Worm (Caenorhabditis elegans) whole organism, young adult: ENCODE data around the gene srg-13.
A peak's percentile ranks its signal among the peaks of the same experiment; 100 is the strongest.

Experiments
- C17E4.6 ChIP-seq: fragments of 200-800 bp; sonication (Bioruptor generic); IDR thresholded peaks from 2 replicates; pipeline ENCODE4 v1.3.6; 2022; ENCODE audit warnings: missing genetic modification reagents, missing genetic modification characterization, missing compliant biosample characterization
- K11D2.4 ChIP-seq: fragments of 200-800 bp; sonication (Bioruptor generic); IDR thresholded peaks from 2 replicates; pipeline ENCODE4 v1.3.6; 2022; ENCODE audit warnings: missing genetic modification reagents, missing genetic modification characterization, missing compliant biosample characterization
- Y53G8AR.9 ChIP-seq: fragments of 200-800 bp; sonication (Bioruptor generic); conservative IDR thresholded peaks from 2 replicates; pipeline ENCODE4 v1.3.6; 2022; ENCODE audit warnings: missing genetic modification reagents, missing genetic modification characterization, missing compliant biosample characterization
- Y79H2A.3 ChIP-seq: fragments of 200-800 bp; sonication (Bioruptor generic); conservative IDR thresholded peaks from 2 replicates; pipeline ENCODE4 v1.3.6; 2022; ENCODE audit warnings: missing genetic modification reagents, missing genetic modification characterization, missing compliant biosample characterization
- Y95B8A.8 ChIP-seq: fragments of 200-800 bp; sonication (Bioruptor generic); IDR thresholded peaks from 2 replicates; pipeline ENCODE4 v1.3.6; 2022; ENCODE audit warnings: missing genetic modification reagents, missing genetic modification characterization, missing compliant biosample characterization
- aptf-3 ChIP-seq: fragments of 200-800 bp; sonication (Bioruptor generic); IDR thresholded peaks from 2 replicates; pipeline ENCODE4 v1.3.6; 2022; ENCODE audit warnings: missing genetic modification characterization, missing compliant biosample characterization
- athp-1 ChIP-seq: sonication (generic microtip); optimal IDR thresholded peaks from 2 replicates; lab custom pipeline; 2017; ENCODE audit warnings: mild to moderate bottlenecking, missing genetic modification characterization, missing compliant biosample characterization
- bed-1 ChIP-seq: fragments of 200-800 bp; sonication (Bioruptor generic); IDR thresholded peaks from 2 replicates; pipeline ENCODE4 v1.3.6; 2022; ENCODE audit warnings: missing genetic modification reagents, missing genetic modification characterization, missing compliant biosample characterization
- cebp-1 ChIP-seq, 2 experiments: fragments of 200-800 bp in 1 of 2; sonication (Bioruptor generic) in 1 of 2; sonication (generic microtip) in 1 of 2; IDR thresholded peaks in 1 of 2; optimal IDR thresholded peaks in 1 of 2; 2 replicates each; pipeline versions ENCODE4 v1.3.6 to Lab custom; 2017 to 2022; ENCODE audit warnings: missing compliant biosample characterization in 2 of 2, missing genetic modification characterization in 2 of 2, mild to moderate bottlenecking in 1 of 2, missing genetic modification reagents in 1 of 2, moderate library complexity in 1 of 2
- ceh-100 ChIP-seq: fragments of 200-800 bp; sonication (Bioruptor generic); IDR thresholded peaks from 2 replicates; pipeline ENCODE4 v1.3.6; 2022; ENCODE audit warnings: missing genetic modification reagents, missing genetic modification characterization, missing compliant biosample characterization
- die-1 ChIP-seq: sonication (generic microtip); optimal IDR thresholded peaks from 2 replicates; lab custom pipeline; 2016; ENCODE audit warnings: missing genotype, mild to moderate bottlenecking, missing genetic modification characterization, missing compliant biosample characterization
- egl-18 ChIP-seq: fragments of 200-800 bp; sonication (Bioruptor generic); IDR thresholded peaks from 2 replicates; pipeline ENCODE4 v1.3.6; 2022; ENCODE audit warnings: missing genetic modification reagents, missing genetic modification characterization, missing compliant biosample characterization
- egl-44 ChIP-seq: fragments of 200-800 bp; sonication (Bioruptor generic); IDR thresholded peaks from 2 replicates; pipeline ENCODE4 v1.3.6; 2022; ENCODE audit warnings: missing genetic modification reagents, missing genetic modification characterization, missing compliant biosample characterization
- ekl-4 ChIP-seq: fragments of 200-800 bp; sonication (Bioruptor generic); IDR thresholded peaks from 2 replicates; pipeline ENCODE4 v1.3.6; 2022; ENCODE audit warnings: missing genetic modification reagents, missing genetic modification characterization, missing compliant biosample characterization
- hmg-1.2 ChIP-seq: fragments of 200-800 bp; sonication (Bioruptor generic); IDR thresholded peaks from 2 replicates; pipeline ENCODE4 v1.3.6; 2022; ENCODE audit warnings: missing genetic modification reagents, missing genetic modification characterization, missing compliant biosample characterization
- lag-1 ChIP-seq: fragments of 200-800 bp; sonication (Bioruptor generic); IDR thresholded peaks from 2 replicates; pipeline ENCODE4 v1.3.6; 2022; ENCODE audit warnings: missing genetic modification reagents, missing genetic modification characterization, missing compliant biosample characterization
- let-607 ChIP-seq, 2 experiments: fragments of 200-800 bp in 1 of 2; sonication (Bioruptor generic) in 1 of 2; sonication (generic microtip) in 1 of 2; optimal IDR thresholded peaks; 2 replicates each; lab custom pipeline; 2016 to 2018; ENCODE audit warnings: mild to moderate bottlenecking in 2 of 2, missing compliant biosample characterization in 2 of 2, missing genetic modification characterization in 2 of 2, moderate library complexity in 2 of 2, missing genotype in 1 of 2
- lin-35 ChIP-seq, 3 experiments: fragments of 150-350 bp in 2 of 3; sonication (generic microtip) in 1 of 3; optimal IDR thresholded peaks; 2 replicates each; lab custom pipeline; 2014 to 2018; ENCODE audit warnings: missing biosample characterization in 3 of 3, missing genetic modification characterization in 3 of 3, missing genetic modification reagents in 3 of 3
- lin-40 ChIP-seq: sonication (generic microtip); optimal IDR thresholded peaks from 2 replicates; lab custom pipeline; 2016; ENCODE audit warnings: missing genetic modification characterization, mild to moderate bottlenecking, missing compliant biosample characterization, missing genotype, missing genetic modification reagents
- lin-54 ChIP-seq: fragments of 200-800 bp; sonication (Bioruptor generic); optimal IDR thresholded peaks from 2 replicates; lab custom pipeline; 2018; ENCODE audit warnings: mild to moderate bottlenecking, missing genetic modification characterization, missing compliant biosample characterization
- lir-1 ChIP-seq: fragments of 200-800 bp; sonication (Bioruptor generic); conservative IDR thresholded peaks from 2 replicates; pipeline ENCODE4 v1.3.6; 2022; ENCODE audit warnings: missing genetic modification reagents, missing genetic modification characterization, missing compliant biosample characterization
- madf-3 ChIP-seq: fragments of 200-800 bp; sonication (Bioruptor generic); IDR thresholded peaks from 2 replicates; pipeline ENCODE4 v1.3.6; 2022; ENCODE audit warnings: missing genetic modification reagents, missing genetic modification characterization, missing compliant biosample characterization
- madf-8 ChIP-seq: fragments of 200-800 bp; sonication (Bioruptor generic); conservative IDR thresholded peaks from 2 replicates; pipeline ENCODE4 v1.3.6; 2022; ENCODE audit warnings: missing genetic modification reagents, missing genetic modification characterization, missing compliant biosample characterization
- mes-4 ChIP-seq: sonication (generic microtip); optimal IDR thresholded peaks from 2 replicates; lab custom pipeline; 2016; ENCODE audit warnings: missing genotype, missing genetic modification characterization, missing compliant biosample characterization
- nfya-2 ChIP-seq: fragments of 200-800 bp; sonication (Bioruptor generic); IDR thresholded peaks from 2 replicates; pipeline ENCODE4 v1.3.6; 2022; ENCODE audit warnings: missing genetic modification reagents, missing genetic modification characterization, missing compliant biosample characterization
- nfyb-1 ChIP-seq: fragments of 200-800 bp; sonication (Bioruptor generic); IDR thresholded peaks from 2 replicates; pipeline ENCODE4 v1.3.6; 2022; ENCODE audit warnings: missing genetic modification reagents, missing genetic modification characterization, missing compliant biosample characterization
- nhr-179 ChIP-seq: sonication (generic microtip); optimal IDR thresholded peaks from 2 replicates; lab custom pipeline; 2016; ENCODE audit warnings: mild to moderate bottlenecking, missing genetic modification characterization, missing compliant biosample characterization
- pha-4 ChIP-seq: fragments of 150-350 bp; sonication (generic microtip); optimal IDR thresholded peaks from 2 replicates; lab custom pipeline; 2014; ENCODE audit warnings: missing biosample characterization, missing genetic modification reagents, missing genetic modification characterization
- rcor-1 ChIP-seq: fragments of 200-800 bp; sonication (Bioruptor generic); IDR thresholded peaks from 2 replicates; pipeline ENCODE4 v1.3.6; 2022; ENCODE audit warnings: missing genetic modification reagents, missing genetic modification characterization, missing compliant biosample characterization
- repo-1 ChIP-seq: sonication (generic microtip); optimal IDR thresholded peaks from 2 replicates; lab custom pipeline; 2017; ENCODE audit warnings: mild to moderate bottlenecking, missing genetic modification characterization, missing compliant biosample characterization
- snpc-1.3 ChIP-seq: sonication (generic microtip); optimal IDR thresholded peaks from 2 replicates; lab custom pipeline; 2017; ENCODE audit warnings: missing genetic modification characterization, mild to moderate bottlenecking, missing compliant biosample characterization, antibody characterized with exemption, moderate library complexity, missing genotype, missing genetic modification reagents; ENCODE audit not compliant: insufficient read depth
- tbp1 ChIP-seq: fragments of 200-800 bp; sonication (Bioruptor generic); optimal IDR thresholded peaks from 2 replicates; lab custom pipeline; 2018; ENCODE audit warnings: mild to moderate bottlenecking, missing genetic modification characterization, missing compliant biosample characterization
- unc-62 ChIP-seq: fragments of 150-350 bp; optimal IDR thresholded peaks from 2 replicates; lab custom pipeline; 2014; ENCODE audit warnings: missing biosample characterization, missing genetic modification reagents, missing genetic modification characterization
- ztf-25 ChIP-seq: fragments of 200-800 bp; sonication (Bioruptor generic); IDR thresholded peaks from 2 replicates; pipeline ENCODE4 v1.3.6; 2022; ENCODE audit warnings: missing genetic modification reagents, missing genetic modification characterization, missing compliant biosample characterization
- ztf-6 ChIP-seq: fragments of 200-800 bp; sonication (Bioruptor generic); IDR thresholded peaks from 2 replicates; pipeline ENCODE4 v1.3.6; 2022; ENCODE audit warnings: missing genetic modification reagents, missing genetic modification characterization, missing compliant biosample characterization

Gene srg-13

DNA sequence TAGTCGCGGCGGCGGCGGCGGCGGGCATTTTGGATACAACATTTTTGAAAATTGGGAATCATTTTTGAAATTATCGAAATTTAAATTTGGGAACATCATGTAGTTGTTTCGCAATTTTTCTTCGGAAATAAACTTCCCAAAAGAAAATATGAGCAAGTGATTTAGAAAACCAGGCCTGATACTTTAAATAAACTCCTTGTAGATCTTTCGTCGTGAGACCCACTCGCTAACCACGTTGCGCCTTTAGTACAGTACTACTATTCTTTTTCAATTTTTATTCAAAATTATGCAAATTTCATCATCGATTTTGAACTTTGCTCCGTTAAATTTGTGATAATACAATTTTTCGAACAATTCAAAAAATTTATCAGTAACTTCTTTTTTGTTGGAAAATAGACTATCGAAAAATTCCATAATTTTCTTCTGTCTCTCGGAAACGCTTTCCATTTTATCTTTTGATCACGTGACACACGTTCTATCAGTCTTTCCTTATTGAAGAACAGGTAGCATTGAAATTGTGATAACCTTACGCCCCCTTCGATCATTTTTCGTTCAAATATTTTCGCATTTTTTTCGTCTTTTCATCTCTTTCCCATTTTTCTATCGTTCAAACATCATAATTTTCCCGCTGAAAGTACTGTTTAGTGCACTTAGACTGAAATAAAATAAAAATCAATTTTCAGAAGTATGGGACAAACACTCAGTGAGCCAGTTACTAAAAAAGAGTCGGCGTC lies 22.1 kb upstream of the srg-13 start, which contains the start of gene ppm-2 (continued):
- no peak for TF ChIP-seq tbp1 (GFP tag; lab: Kevin White, UChicago)

DNA sequence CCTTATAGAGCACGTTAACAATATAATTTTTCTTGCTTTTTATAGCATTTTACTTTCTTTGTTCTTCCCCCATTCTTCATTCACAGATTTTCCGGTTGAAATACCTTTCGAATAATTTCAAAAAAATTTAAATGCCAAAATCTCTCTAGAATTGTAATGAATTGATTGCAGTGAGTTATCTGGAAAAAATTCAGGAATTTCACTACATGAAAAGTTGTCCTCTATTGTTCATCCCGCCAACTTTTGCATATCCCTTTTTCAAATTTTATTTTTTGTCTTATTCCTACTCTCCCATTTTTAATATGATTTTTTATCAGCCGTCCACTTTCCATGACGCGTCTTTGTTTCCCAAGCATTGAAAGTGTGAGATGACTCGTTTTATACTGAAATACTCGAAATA lies 18.7 kb upstream of the srg-13 start:
- TF ChIP-seq snpc-1.3 (no peak), athp-1 (tag; lab: Kevin White, UChicago) (peak; percentile 17), bed-1 (GFP tag; lab: Robert Waterston, UW) (0 out of 2 replicates have a peak, but pooled peaks have one; percentile 4), lag-1 (GFP tag; lab: Robert Waterston, UW) (no peak), unc-62 (no peak), Y79H2A.3 (0 out of 2 replicates have a peak, but pooled peaks have one; percentile 34), cebp-1 (GFP tag; IDR thresholded peaks at IDR 0.05; lab: Robert Waterston, UW) (0 out of 2 replicates have a peak, but pooled peaks have one; percentile 16), cebp-1 (tag; optimal IDR thresholded peaks at IDR 0.05; lab: Kevin White, UChicago) (peak; percentile 39), pha-4 (tag; lab: Kevin White, UChicago) (no peak), nhr-179 (no peak), madf-3 (GFP tag; lab: Robert Waterston, UW) (0 out of 2 replicates have a peak, but pooled peaks have one; percentile 65), Y53G8AR.9 (GFP tag; lab: Robert Waterston, UW) (peak; percentile 73; the same call in 1 of the 2 replicates)

DNA sequence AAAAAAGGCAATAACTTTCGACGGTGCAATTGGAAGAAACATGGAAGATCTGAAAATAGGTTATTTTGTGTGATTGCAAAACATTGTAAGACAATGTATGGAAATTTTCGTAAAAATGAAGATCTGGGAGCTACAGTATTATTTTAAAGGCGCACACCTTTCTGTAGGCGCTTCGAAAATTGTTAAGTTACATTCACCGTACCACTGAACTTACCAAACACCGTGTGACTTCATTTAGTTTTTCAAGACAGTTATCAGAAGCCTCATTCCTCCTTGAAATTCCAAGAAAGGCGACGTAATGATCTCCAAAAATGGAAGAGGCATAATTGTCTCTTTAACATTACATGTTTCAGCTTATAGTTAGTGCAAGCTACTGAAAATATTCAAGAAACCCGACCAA lies 18.1 kb upstream of the srg-13 start:
- peak; percentile 57 for TF ChIP-seq repo-1 (tag; lab: Kevin White, UChicago)
- peak; percentile 17; the same call in 1 of the 2 replicates for TF ChIP-seq nfya-2 (GFP tag; lab: Robert Waterston, UW)
- peak; percentile 13 for TF ChIP-seq athp-1 (tag; lab: Kevin White, UChicago)
- TF ChIP-seq lin-35 (GFP tag; optimal IDR thresholded peaks at IDR 0.05; lab: Kevin White, UChicago): peak in 1 of 3 experiments; percentile 69
- TF ChIP-seq nfyb-1: peak; percentile 75
- TF ChIP-seq ekl-4 (GFP tag; lab: Robert Waterston, UW): peak; percentile 61; the same call in 1 of the 2 replicates
- TF ChIP-seq egl-18 (GFP tag; lab: Robert Waterston, UW): 0 out of 2 replicates have a peak, but pooled peaks have one; percentile 28
- peak; percentile 6 for TF ChIP-seq lin-40
- TF ChIP-seq egl-44 (GFP tag; lab: Robert Waterston, UW): 0 out of 2 replicates have a peak, but pooled peaks have one; percentile 18
- no peak for TF ChIP-seq madf-8 (GFP tag; lab: Robert Waterston, UW)
- TF ChIP-seq ztf-25 (GFP tag; lab: Robert Waterston, UW): no peak
- TF ChIP-seq C17E4.6 (GFP tag; lab: Robert Waterston, UW): no peak
- TF ChIP-seq mes-4: no peak
- TF ChIP-seq Y95B8A.8 (GFP tag; lab: Robert Waterston, UW): no peak
- TF ChIP-seq ztf-6: peak; percentile 55; the same call in 1 of the 2 replicates
- peak; percentile 8; the same call in 1 of the 2 replicates for TF ChIP-seq lir-1
- peak; percentile 48; the same call in 1 of the 2 replicates for TF ChIP-seq K11D2.4 (GFP tag; lab: Robert Waterston, UW)
- no peak for TF ChIP-seq rcor-1 (GFP tag; lab: Robert Waterston, UW)
- TF ChIP-seq Y53G8AR.9 (GFP tag; lab: Robert Waterston, UW): 0 out of 2 replicates have a peak, but pooled peaks have one; percentile 61
- TF ChIP-seq lin-54 (GFP tag; lab: Kevin White, UChicago): no peak
- no peak for TF ChIP-seq die-1 (tag; lab: Kevin White, UChicago)
- TF ChIP-seq let-607 (tag; optimal IDR thresholded peaks at IDR 0.05; lab: Kevin White, UChicago): peak in 1 of 2 experiments; percentile 34
- no peak for TF ChIP-seq ceh-100
- TF ChIP-seq cebp-1 (GFP tag; IDR thresholded peaks at IDR 0.05; lab: Robert Waterston, UW): no peak
- peak; percentile 48 for TF ChIP-seq cebp-1 (tag; optimal IDR thresholded peaks at IDR 0.05; lab: Kevin White, UChicago)
- 0 out of 2 replicates have a peak, but pooled peaks have one; percentile 50 for TF ChIP-seq aptf-3 (GFP tag; lab: Robert Waterston, UW)
- TF ChIP-seq hmg-1.2: 0 out of 2 replicates have a peak, but pooled peaks have one; percentile 9
- TF ChIP-seq, all 124 proteins: peak for 17
